Fruit fly (Drosophila melanogaster): Measurements from ENCODE around the gene Hsp67Bc.
A peak's percentile ranks its signal among the peaks of the same experiment; 100 is the strongest.

The Hsp67Bc gene

dm6 chr3L:9399013-9399750, 26.9 kb upstream of the Hsp67Bc start, which contains the start of gene CG4080:
CG4080 (minus strand) TSS chr3L:9399227.
- TF ChIP-seq CTCF (optimal IDR thresholded peaks at IDR 0.05) (peak in 1 of 2 experiments; percentile 10), CG8478 (optimal IDR thresholded peaks at IDR 0.05) (no peak)

- TF ChIP-seq CG8478 (optimal IDR thresholded peaks at IDR 0.05) (no peak), CTCF (optimal IDR thresholded peaks at IDR 0.05) (no peak)
Observed at dm6 chr3L:9398435-9398981, 26.2 kb upstream of the Hsp67Bc start.

DNA sequence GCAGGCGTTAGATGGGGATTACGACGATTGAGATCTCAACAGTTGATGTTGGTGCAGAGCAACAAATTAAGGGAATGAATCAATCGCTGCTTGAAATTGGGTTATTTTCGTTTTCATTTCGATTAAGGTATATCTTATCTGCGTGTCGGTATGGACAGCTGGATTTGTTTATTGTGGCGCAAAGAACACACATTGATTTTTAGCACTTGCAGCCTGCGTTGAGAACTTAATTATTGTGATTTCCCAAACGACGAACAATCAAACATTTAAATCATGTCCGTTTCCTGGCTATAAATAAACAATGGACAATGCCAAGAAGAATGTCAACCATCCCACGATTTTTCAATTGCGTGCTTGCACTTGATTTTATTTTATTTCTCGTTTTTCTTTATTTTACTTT, 25.7 kb upstream of the Hsp67Bc start:
- TF ChIP-seq CTCF (optimal IDR thresholded peaks at IDR 0.05) (no peak), CG8478 (optimal IDR thresholded peaks at IDR 0.05) (no peak)

dm6 chr3L:9397156-9397555, 24.9 kb upstream of the Hsp67Bc start:
- TF ChIP-seq CTCF (optimal IDR thresholded peaks at IDR 0.05) (no peak), CG8478 (optimal IDR thresholded peaks at IDR 0.05) (no peak)

DNA sequence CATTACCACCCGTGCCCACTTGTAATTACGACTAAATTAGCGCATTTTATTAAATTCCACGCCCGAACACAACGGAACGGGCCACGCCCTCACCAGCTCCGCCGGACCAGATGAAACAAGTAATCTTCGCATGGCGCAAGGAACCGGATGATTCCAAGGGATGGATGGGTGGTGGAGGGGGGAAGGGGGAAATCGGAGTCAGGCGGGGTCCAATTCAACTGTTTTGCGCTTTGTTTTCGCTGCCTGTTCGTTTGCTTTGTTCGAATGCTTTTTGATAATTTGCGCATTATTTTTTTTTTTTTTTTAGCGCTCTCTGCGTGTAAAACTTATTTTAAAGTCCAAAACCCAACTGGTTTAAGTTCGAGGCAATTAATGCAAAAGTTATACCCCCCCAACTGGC, 24.4 kb upstream of the Hsp67Bc start:
- TF ChIP-seq CTCF (optimal IDR thresholded peaks at IDR 0.05) (no peak), CG8478 (optimal IDR thresholded peaks at IDR 0.05) (no peak)

dm6 chr3L:9396038-9396437, 23.7 kb upstream of the Hsp67Bc start:
- TF ChIP-seq CG8478 (optimal IDR thresholded peaks at IDR 0.05) (no peak), CTCF (optimal IDR thresholded peaks at IDR 0.05) (no peak)

DNA sequence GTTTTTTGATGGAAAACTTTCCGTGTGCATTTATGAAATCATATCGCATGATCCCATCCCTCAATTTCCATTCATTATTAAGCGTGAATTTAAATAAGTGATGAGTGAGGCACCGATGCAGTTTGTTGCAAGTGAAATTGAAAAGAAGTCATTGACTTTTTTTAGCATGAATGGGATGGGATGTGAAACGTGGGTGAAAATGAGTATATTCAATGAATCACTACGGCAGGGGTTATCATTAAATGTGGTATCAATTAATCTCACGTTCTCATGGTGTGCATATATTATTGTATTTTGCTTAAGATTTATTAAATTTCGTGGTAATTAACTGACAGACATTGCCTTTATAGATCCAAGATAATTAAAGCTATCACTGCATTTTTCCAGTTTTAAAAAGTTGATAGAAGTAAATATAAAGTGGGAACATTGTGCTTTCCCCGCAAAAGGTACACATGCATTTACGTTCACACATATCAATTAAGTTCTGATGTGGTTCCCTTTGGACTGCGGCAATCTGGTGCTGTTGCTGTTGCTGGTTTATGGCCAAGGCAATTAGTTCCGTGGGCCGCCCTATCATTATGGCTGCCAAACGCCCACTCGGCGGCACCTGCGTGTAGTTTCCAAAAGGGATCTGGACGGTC, 19.2 kb upstream of the Hsp67Bc start:
- TF ChIP-seq CTCF (optimal IDR thresholded peaks at IDR 0.05) (no peak), CG8478 (optimal IDR thresholded peaks at IDR 0.05) (no peak)

DNA sequence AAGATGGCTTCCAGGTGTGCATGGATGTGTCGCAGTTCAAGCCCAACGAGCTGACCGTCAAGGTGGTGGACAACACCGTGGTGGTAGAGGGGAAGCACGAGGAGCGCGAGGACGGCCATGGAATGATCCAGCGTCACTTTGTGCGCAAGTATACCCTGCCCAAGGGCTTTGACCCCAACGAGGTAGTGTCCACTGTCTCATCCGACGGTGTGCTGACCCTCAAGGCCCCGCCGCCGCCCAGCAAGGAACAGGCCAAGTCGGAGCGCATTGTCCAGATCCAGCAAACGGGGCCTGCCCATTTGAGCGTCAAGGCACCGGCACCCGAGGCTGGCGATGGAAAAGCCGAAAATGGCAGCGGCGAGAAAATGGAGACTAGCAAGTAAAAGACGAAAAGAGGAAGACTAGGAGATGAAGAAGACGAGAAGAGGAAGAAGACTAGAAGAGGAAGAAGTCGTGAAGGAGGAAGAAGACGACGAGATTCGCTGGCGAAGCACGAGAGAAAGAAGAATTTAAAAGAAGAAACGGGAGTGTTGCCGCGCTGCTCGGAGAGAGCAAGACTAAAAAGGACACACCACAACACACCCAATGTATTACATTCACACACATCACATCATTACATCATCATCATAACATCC, 12.3 kb upstream of the Hsp67Bc start:
- no peak for TF ChIP-seq CTCF (optimal IDR thresholded peaks at IDR 0.05)
- TF ChIP-seq CG8478 (optimal IDR thresholded peaks at IDR 0.05), result no peak

- no peak for TF ChIP-seq CTCF (optimal IDR thresholded peaks at IDR 0.05)
- TF ChIP-seq CG8478 (optimal IDR thresholded peaks at IDR 0.05), result no peak
Observed at dm6 chr3L:9383345-9384075, 11.2 kb upstream of the Hsp67Bc start, which contains the start of gene Hsp27. Hsp27 (plus strand) TSS chr3L:9384063.

DNA sequence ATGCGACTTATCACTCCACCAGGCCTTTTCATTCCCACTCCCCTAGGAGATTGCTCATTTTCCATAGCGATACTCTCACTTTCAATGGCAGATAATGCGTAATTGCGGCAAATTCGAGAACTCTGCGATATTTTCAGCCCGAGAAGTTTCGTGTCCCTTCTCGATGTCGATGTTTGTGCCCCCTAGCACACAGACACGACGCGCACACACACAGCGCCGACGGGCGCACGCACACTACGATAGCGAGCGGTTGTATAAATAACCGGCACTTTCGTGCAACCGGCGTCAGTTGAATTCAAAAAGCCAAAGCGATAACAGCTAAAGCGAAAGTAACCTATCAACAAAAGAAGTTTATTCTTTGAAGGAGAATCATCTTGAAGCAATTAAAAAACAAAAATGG, 9.3 kb upstream of the Hsp67Bc start, which contains the start of gene Hsp23:
Hsp23 (plus strand) TSS at position 281 of the 400 bp plus-strand sequence.
- TF ChIP-seq CG8478 (optimal IDR thresholded peaks at IDR 0.05) (no peak), CTCF (optimal IDR thresholded peaks at IDR 0.05) (no peak)

DNA sequence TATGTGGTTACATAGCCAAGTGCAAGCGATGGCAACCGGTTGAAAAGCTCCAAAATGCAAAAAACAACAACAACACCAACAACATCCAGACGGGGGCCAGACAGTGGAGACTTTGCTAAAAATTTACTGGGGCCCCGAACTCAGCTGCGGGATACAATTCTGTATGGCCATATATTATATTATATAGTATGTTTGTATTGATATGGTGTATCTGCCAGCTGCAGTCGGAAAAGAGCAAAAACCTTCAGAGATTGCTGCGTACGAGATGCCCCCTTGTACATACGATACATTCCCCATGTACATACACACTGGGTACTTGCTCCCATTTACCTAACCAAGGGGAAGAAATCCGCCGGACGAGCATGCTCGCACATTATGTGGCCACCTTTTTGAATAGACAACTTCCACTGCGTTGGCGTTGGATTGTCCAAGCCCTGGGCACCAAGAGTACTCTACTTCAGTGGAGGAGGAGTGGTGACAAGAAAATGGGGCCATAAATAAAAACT, 8.1 kb upstream of the Hsp67Bc start:
- TF ChIP-seq CG8478 (optimal IDR thresholded peaks at IDR 0.05), result no peak
- no peak for TF ChIP-seq CTCF (optimal IDR thresholded peaks at IDR 0.05)

DNA sequence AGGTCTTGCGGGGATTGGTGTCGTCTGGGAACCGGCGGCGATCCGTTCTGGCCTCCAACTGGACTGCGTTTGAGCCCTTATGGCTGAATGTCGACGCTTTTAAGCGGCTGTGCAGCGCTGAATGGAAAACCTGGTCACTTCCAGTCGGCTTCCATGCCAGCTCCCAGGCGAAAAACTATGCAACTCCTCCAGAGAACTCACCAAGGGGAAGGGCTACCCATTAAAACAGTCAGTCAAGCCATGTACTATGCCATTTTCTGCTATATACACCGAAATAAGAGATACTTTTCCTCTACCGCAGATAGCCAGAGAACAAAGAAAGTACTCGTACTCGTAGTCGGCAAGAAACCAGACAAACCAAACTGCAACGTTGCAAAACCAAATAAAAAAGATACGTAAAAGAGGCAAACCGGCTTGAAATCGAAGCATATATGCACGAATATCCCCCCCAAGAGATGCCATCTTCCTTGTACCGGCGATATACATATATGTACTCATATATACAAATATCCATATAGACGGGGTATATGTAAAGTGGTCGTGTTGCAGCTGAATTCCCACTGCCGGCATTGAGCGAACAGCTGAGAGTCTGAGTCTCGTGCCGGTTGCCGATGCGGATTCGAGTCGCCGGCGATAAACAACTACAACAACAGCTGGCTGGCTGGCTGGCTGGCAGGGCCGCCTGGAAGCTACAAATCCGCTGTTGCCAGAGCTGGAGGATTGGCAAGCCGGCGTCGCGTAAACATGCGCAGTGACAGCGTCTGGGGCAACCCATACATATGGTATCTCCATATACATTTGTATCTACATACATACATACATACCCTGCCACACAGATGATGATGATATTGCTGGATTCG, 7.4 kb upstream of the Hsp67Bc start, which contains the start of gene Hsp67Ba:
Hsp67Ba (minus strand) TSS at position 51 of the 860 bp plus-strand sequence.
- no peak for TF ChIP-seq CTCF (optimal IDR thresholded peaks at IDR 0.05)
- no peak for TF ChIP-seq CG8478 (optimal IDR thresholded peaks at IDR 0.05)

- TF ChIP-seq CTCF (optimal IDR thresholded peaks at IDR 0.05) (no peak), CG8478 (optimal IDR thresholded peaks at IDR 0.05) (no peak)
Observed at dm6 chr3L:9377198-9378035, 5.1 kb upstream of the Hsp67Bc start, which contains the start of gene Hsp26. Hsp26 (minus strand) TSS chr3L:9377427.

Data from S2 (cell line).